Worm (Caenorhabditis elegans) whole organism, L3 larva: ENCODE results near the gene faah-3.
A peak's percentile ranks its signal among the peaks of the same experiment; 100 is the strongest.

Experiments used
- R02D3.7 ChIP-seq: fragments of 150-350 bp; optimal IDR thresholded peaks from 2 replicates; lab custom pipeline; 2014; ENCODE audit warnings: missing biosample characterization, missing genetic modification characterization
- ZK546.5 ChIP-seq: sonication (generic microtip); optimal IDR thresholded peaks from 2 replicates; lab custom pipeline; 2017; ENCODE audit warnings: missing biosample characterization, missing genetic modification characterization
- ama-1 ChIP-seq: fragments of 150-350 bp; optimal IDR thresholded peaks from 2 replicates; lab custom pipeline; 2018
- ceh-16 ChIP-seq: sonication (generic microtip); optimal IDR thresholded peaks from 2 replicates; lab custom pipeline; 2017; ENCODE audit warnings: missing biosample characterization, missing genetic modification characterization
- ceh-28 ChIP-seq: fragments of 150-350 bp; optimal IDR thresholded peaks from 2 replicates; lab custom pipeline; 2014; ENCODE audit warnings: missing biosample characterization, missing genetic modification reagents, missing genetic modification characterization
- ceh-82 ChIP-seq: fragments of 150-350 bp; optimal IDR thresholded peaks from 2 replicates; lab custom pipeline; 2014; ENCODE audit warnings: missing biosample characterization, missing genetic modification characterization
- ceh-9 ChIP-seq: sonication (generic microtip); optimal IDR thresholded peaks from 2 replicates; lab custom pipeline; 2018; ENCODE audit warnings: missing biosample characterization, missing genetic modification characterization
- daf-12 ChIP-seq: fragments of 150-350 bp; optimal IDR thresholded peaks from 2 replicates; lab custom pipeline; 2014; ENCODE audit warnings: missing biosample characterization, missing genetic modification reagents, missing genetic modification characterization
- egl-5 ChIP-seq: fragments of 150-350 bp; optimal IDR thresholded peaks from 2 replicates; lab custom pipeline; 2017; ENCODE audit warnings: missing biosample characterization, missing genetic modification reagents, missing genetic modification characterization, inconsistent platforms
- elt-2 ChIP-seq: sonication (generic microtip); optimal IDR thresholded peaks from 2 replicates; lab custom pipeline; 2016; ENCODE audit warnings: missing genetic modification reagents, mild to moderate bottlenecking, missing genetic modification characterization, missing compliant biosample characterization
- elt-3 ChIP-seq, 3 experiments: fragments of 150-350 bp in 1 of 3; sonication (generic microtip) in 2 of 3; optimal IDR thresholded peaks; 2 replicates in 2 of 3; 4 replicates in 1 of 3; lab custom pipeline; 2014 to 2017; ENCODE audit warnings: missing biosample characterization in 3 of 3, missing genetic modification characterization in 3 of 3
- eor-1 ChIP-seq, 2 experiments: fragments of 150-350 bp; optimal IDR thresholded peaks; 2 replicates each; lab custom pipeline; 2014 to 2018; ENCODE audit warnings: missing biosample characterization in 2 of 2, missing genetic modification characterization in 2 of 2
- fkh-10 ChIP-seq: sonication (generic microtip); optimal IDR thresholded peaks from 2 replicates; lab custom pipeline; 2017; ENCODE audit warnings: missing biosample characterization, missing genetic modification reagents, missing genetic modification characterization
- hmg-11 ChIP-seq: sonication (generic microtip); optimal IDR thresholded peaks from 2 replicates; lab custom pipeline; 2016; ENCODE audit warnings: missing genetic modification characterization, missing compliant biosample characterization
- jun-1 ChIP-seq: fragments of 150-350 bp; optimal IDR thresholded peaks from 2 replicates; lab custom pipeline; 2014; ENCODE audit warnings: missing biosample characterization, missing genetic modification reagents, missing genetic modification characterization
- lin-15B ChIP-seq: fragments of 150-350 bp; optimal IDR thresholded peaks from 2 replicates; lab custom pipeline; 2014; ENCODE audit warnings: missing biosample characterization, missing genetic modification characterization
- lin-39 ChIP-seq: fragments of 150-350 bp; optimal IDR thresholded peaks from 2 replicates; lab custom pipeline; 2018; ENCODE audit warnings: missing biosample characterization, missing genetic modification reagents, missing genetic modification characterization
- lsy-12 ChIP-seq: sonication (generic microtip); optimal IDR thresholded peaks from 2 replicates; lab custom pipeline; 2016; ENCODE audit warnings: mild to moderate bottlenecking, missing genetic modification characterization, missing compliant biosample characterization
- mdl-1 ChIP-seq: fragments of 150-350 bp; optimal IDR thresholded peaks from 2 replicates; lab custom pipeline; 2014; ENCODE audit warnings: missing biosample characterization, missing genetic modification characterization
- nfya-1 ChIP-seq: sonication (generic microtip); optimal IDR thresholded peaks from 2 replicates; lab custom pipeline; 2017; ENCODE audit warnings: missing genetic modification characterization, mild to moderate bottlenecking, missing compliant biosample characterization, antibody characterized with exemption, moderate library complexity; ENCODE audit not compliant: insufficient read depth
- nhr-11 ChIP-seq: fragments of 150-350 bp; optimal IDR thresholded peaks from 2 replicates; lab custom pipeline; 2014; ENCODE audit warnings: missing biosample characterization, missing genetic modification characterization
- nhr-12 ChIP-seq: fragments of 150-350 bp; optimal IDR thresholded peaks from 2 replicates; lab custom pipeline; 2014; ENCODE audit warnings: missing biosample characterization, missing genetic modification characterization
- nhr-23 ChIP-seq: fragments of 150-350 bp; optimal IDR thresholded peaks from 2 replicates; lab custom pipeline; 2014; ENCODE audit warnings: missing biosample characterization, missing genetic modification reagents, missing genetic modification characterization
- nhr-237 ChIP-seq: fragments of 150-350 bp; optimal IDR thresholded peaks from 2 replicates; lab custom pipeline; 2014; ENCODE audit warnings: missing biosample characterization, missing genetic modification characterization
- nhr-28 ChIP-seq: fragments of 150-350 bp; optimal IDR thresholded peaks from 2 replicates; lab custom pipeline; 2014; ENCODE audit warnings: missing biosample characterization, missing genetic modification characterization
- nhr-67 ChIP-seq: fragments of 150-350 bp; optimal IDR thresholded peaks from 2 replicates; lab custom pipeline; 2014; ENCODE audit warnings: missing biosample characterization, missing genetic modification characterization
- nhr-77 ChIP-seq: fragments of 150-350 bp; optimal IDR thresholded peaks from 2 replicates; lab custom pipeline; 2014; ENCODE audit warnings: missing biosample characterization, missing genetic modification characterization
- pha-4 ChIP-seq: fragments of 150-350 bp; optimal IDR thresholded peaks from 2 replicates; lab custom pipeline; 2014; ENCODE audit warnings: missing biosample characterization, missing genetic modification reagents, missing genetic modification characterization
- sea-2 ChIP-seq: fragments of 150-350 bp; sonication (generic microtip); optimal IDR thresholded peaks from 4 replicates; lab custom pipeline; 2014; ENCODE audit warnings: missing biosample characterization, missing genetic modification reagents, missing genetic modification characterization
- skn-1 ChIP-seq: fragments of 150-350 bp; optimal IDR thresholded peaks from 2 replicates; lab custom pipeline; 2014; ENCODE audit warnings: missing biosample characterization, missing genetic modification characterization
- tbx-2 ChIP-seq: sonication (generic microtip); optimal IDR thresholded peaks from 2 replicates; lab custom pipeline; 2016; ENCODE audit warnings: mild to moderate bottlenecking, missing genetic modification characterization, missing compliant biosample characterization
- unc-39 ChIP-seq: sonication (generic microtip); optimal IDR thresholded peaks from 4 replicates; lab custom pipeline; 2017; ENCODE audit warnings: missing biosample characterization, missing genetic modification characterization
- ztf-11 ChIP-seq: fragments of 150-350 bp; optimal IDR thresholded peaks from 2 replicates; lab custom pipeline; 2014; ENCODE audit warnings: missing biosample characterization, missing genetic modification characterization

The faah-3 gene

DNA sequence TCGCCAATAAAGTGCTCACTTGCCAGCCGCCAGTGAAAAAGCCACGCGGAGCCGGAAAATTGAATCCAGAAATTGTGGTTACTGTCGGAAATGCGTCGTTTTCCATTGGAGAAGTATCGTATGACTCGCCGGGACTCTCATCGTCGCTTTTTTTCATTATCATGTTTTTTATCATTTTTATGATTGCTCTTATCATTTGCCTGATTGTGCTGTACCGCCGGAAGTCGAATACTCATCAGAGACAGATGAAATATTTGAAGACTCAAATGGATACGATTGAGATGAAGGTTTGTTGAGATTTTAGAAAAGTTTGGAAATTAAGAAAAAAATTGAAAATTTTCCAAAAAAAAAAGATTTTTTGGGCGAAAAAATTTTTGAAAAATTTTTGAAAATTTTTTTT is 30.9 kb upstream of the faah-3 start:
- TF ChIP-seq nhr-23 (tag; lab: Kevin White, UChicago) = no peak
- TF ChIP-seq elt-2 (tag; lab: Kevin White, UChicago) = peak; percentile 55
- TF ChIP-seq nhr-237 (tag; lab: Kevin White, UChicago) = no peak
- TF ChIP-seq nhr-67 (tag; lab: Kevin White, UChicago) = no peak

- no peak for TF ChIP-seq ztf-11 (tag; lab: Kevin White, UChicago)
- TF ChIP-seq ceh-28 (tag; lab: Kevin White, UChicago) = peak; percentile 87
- TF ChIP-seq lin-15B (tag; lab: Kevin White, UChicago) = no peak
- TF ChIP-seq, all 47 proteins: peak for 1
Observed at ce11 chrIV:972811-973428, 27.5 kb upstream of the faah-3 start.

- TF ChIP-seq nfya-1 (no peak), skn-1 (tag; lab: Kevin White, UChicago) (no peak), pha-4 (tag; lab: Kevin White, UChicago) (no peak), ztf-11 (tag; lab: Kevin White, UChicago) (no peak), ceh-82 (tag; lab: Kevin White, UChicago) (no peak), eor-1 (tag; optimal IDR thresholded peaks at IDR 0.05; lab: Kevin White, UChicago) (no peak), nhr-11 (no peak), daf-12 (tag; lab: Kevin White, UChicago) (no peak), nhr-28 (tag; lab: Kevin White, UChicago) (no peak), mdl-1 (tag; lab: Kevin White, UChicago) (no peak), lsy-12 (tag; lab: Kevin White, UChicago) (no peak)
Observed at ce11 chrIV:972401-972800, 26.9 kb upstream of the faah-3 start.

DNA sequence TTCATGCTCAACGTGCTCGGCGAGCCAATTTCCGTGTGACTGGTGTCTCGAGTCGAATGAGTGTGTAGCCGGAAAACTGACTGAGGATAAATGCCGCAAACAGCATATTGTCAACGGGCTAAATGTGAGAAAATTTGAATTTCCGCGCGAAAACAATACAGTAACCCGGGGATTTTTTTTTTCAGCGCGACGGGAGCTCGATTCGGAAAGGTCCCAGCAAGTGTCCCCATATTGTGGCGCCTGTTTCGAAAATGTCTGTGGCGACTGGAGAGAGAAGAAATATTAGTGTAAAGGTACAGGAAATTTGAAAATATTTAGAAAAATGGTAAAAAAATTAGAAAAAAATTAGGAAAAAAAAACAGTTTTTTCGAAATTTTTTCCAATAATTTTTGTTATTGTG is 25.7 kb upstream of the faah-3 start:
- TF ChIP-seq ama-1 = no peak
- TF ChIP-seq nfya-1 = no peak
- no peak for TF ChIP-seq tbx-2 (tag; lab: Kevin White, UChicago)
- TF ChIP-seq pha-4 (tag; lab: Kevin White, UChicago) = no peak
- no peak for TF ChIP-seq ceh-9 (tag; lab: Kevin White, UChicago)
- TF ChIP-seq nhr-77 (tag; lab: Kevin White, UChicago) = no peak
- TF ChIP-seq hmg-11 (tag; lab: Kevin White, UChicago) = no peak
- no peak for TF ChIP-seq lin-15B (tag; lab: Kevin White, UChicago)

DNA sequence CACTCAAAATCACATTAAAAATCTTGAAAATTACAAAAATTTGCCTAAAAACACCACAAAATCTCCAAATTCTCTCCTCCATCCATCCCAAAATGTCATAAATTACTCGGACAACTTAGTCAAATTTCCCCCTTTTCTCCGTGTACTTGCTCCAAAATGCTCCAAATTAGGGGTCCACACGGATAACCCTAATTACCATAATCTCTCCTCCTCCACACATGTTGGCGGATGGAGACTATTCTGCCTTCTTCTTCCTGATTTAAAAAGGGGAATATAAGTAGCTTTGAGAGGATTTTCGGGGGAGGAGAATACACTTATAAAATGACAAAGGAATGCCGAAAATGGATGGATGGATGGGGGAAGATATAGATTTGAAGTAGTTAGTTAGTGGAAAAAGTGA is 16.4 kb upstream of the faah-3 start:
- TF ChIP-seq nhr-23 (tag; lab: Kevin White, UChicago) = no peak
- TF ChIP-seq R02D3.7 (tag; lab: Kevin White, UChicago) = no peak
- TF ChIP-seq nhr-12 = no peak
- peak; percentile 14 for TF ChIP-seq fkh-10
- TF ChIP-seq unc-39 (tag; lab: Kevin White, UChicago) = no peak
- TF ChIP-seq jun-1 (tag; lab: Kevin White, UChicago) = no peak
- TF ChIP-seq ceh-9 (tag; lab: Kevin White, UChicago) = no peak

DNA sequence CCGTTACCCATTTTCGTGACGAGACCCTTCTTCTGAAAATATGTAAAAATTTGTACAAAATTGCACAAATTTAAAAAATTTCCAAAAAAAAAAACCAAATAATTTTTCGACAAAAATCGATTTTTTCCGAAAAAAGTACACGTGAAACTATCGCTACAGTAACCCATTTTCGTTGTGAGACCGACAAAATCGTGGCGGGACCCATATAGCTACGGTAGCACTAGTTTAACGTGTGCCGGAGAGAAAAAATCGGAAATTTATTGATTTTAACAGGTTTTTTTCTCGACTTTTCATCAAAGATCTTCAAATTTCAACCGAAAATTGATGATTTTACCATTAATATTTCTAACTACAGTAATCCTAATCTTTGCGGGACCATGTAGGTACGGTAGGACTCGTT is 14.7 kb upstream of the faah-3 start:
- TF ChIP-seq elt-3 (tag; optimal IDR thresholded peaks at IDR 0.05; lab: Kevin White, UChicago) (no peak), pha-4 (tag; lab: Kevin White, UChicago) (no peak), tbx-2 (tag; lab: Kevin White, UChicago) (no peak), hmg-11 (tag; lab: Kevin White, UChicago) (no peak), daf-12 (tag; lab: Kevin White, UChicago) (no peak), ZK546.5 (tag; lab: Kevin White, UChicago) (no peak), nfya-1 (no peak), ceh-28 (tag; lab: Kevin White, UChicago) (no peak), sea-2 (no peak), egl-5 (tag; lab: Kevin White, UChicago) (no peak), nhr-67 (tag; lab: Kevin White, UChicago) (no peak), nhr-11 (no peak), nhr-237 (tag; lab: Kevin White, UChicago) (no peak), unc-39 (tag; lab: Kevin White, UChicago) (no peak), ceh-16 (tag; lab: Kevin White, UChicago) (no peak), lin-39 (tag; lab: Kevin White, UChicago) (no peak), nhr-77 (tag; lab: Kevin White, UChicago) (no peak)
